Fruit fly (Drosophila melanogaster): ENCODE measurements around the gene viaf.

Gene viaf

DNA sequence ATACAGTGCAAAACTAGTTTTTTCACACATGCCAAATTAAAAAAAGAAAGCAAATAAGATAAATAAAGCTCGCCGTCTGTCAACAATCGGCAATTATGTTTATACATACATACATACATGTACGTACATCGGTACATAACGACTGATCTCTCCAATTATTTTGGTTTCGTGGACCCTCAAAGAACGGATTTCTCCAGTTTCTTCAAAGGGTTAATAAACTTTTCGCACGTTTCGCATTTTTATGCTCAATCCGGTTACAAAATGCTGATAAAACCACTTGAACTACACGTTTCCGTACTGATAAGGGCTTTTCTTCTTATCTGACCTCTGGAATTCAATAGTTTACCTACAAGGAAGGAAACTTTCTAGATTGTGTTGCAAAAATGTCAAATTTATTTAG, 10.5 kb upstream of the viaf start:
- TF ChIP-seq CG6792 (GFP tag; optimal IDR thresholded peaks at IDR 0.05): no peak
- no peak for TF ChIP-seq CG16779 (tag; optimal IDR thresholded peaks at IDR 0.05)
- TF ChIP-seq svp (GFP tag): no peak
- no peak for TF ChIP-seq Eip78C (GFP tag)
- TF ChIP-seq CG11762 (GFP tag; optimal IDR thresholded peaks at IDR 0.05; ENCODE audit: insufficient read depth): no peak
- no peak for TF ChIP-seq CG31627 (GFP tag; optimal IDR thresholded peaks at IDR 0.05)
- no peak for TF ChIP-seq Ets96B (tag; optimal IDR thresholded peaks at IDR 0.05)
- TF ChIP-seq CG8632 (GFP tag; optimal IDR thresholded peaks at IDR 0.05): no peak
- no peak for TF ChIP-seq CG6276 (GFP tag; optimal IDR thresholded peaks at IDR 0.05)
- TF ChIP-seq dsx (GFP tag; optimal IDR thresholded peaks at IDR 0.05; ENCODE audit: poor library complexity, severe bottlenecking): no peak
- no peak for TF ChIP-seq fkh (GFP tag; optimal IDR thresholded peaks at IDR 0.05)

dm6 chr3L:12002321-12003248, 9.6 kb upstream of the viaf start, which contains the start of the genes Pop2 and CG6928:
Gene Pop2 (minus strand): TSS chr3L:12002915.
Gene CG6928 (plus strand): TSS chr3L:12003155.
- no peak for TF ChIP-seq CG1621 (tag; optimal IDR thresholded peaks at IDR 0.05)
- TF ChIP-seq net (GFP tag; optimal IDR thresholded peaks at IDR 0.05): no peak
- peak; percentile 22 for TF ChIP-seq CG34406 (GFP tag; optimal IDR thresholded peaks at IDR 0.05)
- peak; percentile 79 for TF ChIP-seq achi (GFP tag; optimal IDR thresholded peaks at IDR 0.05)
- TF ChIP-seq Sox15 (GFP tag; optimal IDR thresholded peaks at IDR 0.05): peak; percentile 51
- peak; percentile 35 for TF ChIP-seq CG8319 (GFP tag; optimal IDR thresholded peaks at IDR 0.05)
- peak; percentile 61; the same call in 1 of the 3 replicates for TF ChIP-seq CG6163 (GFP tag; IDR thresholded peaks at IDR 0.05)
- TF ChIP-seq fd85E (GFP tag; optimal IDR thresholded peaks at IDR 0.05): peak; percentile 24
- TF ChIP-seq eg (GFP tag; IDR thresholded peaks at IDR 0.05): peak; percentile 59
- no peak for TF ChIP-seq CG3919 (GFP tag; optimal IDR thresholded peaks at IDR 0.05)
- TF ChIP-seq lz (GFP tag; optimal IDR thresholded peaks at IDR 0.05): peak; percentile 79
- no peak for TF ChIP-seq CG10669 (GFP tag; optimal IDR thresholded peaks at IDR 0.05)
- no peak for TF ChIP-seq Eip93F (GFP tag; optimal IDR thresholded peaks at IDR 0.05)
- TF ChIP-seq Gug (GFP tag; IDR thresholded peaks at IDR 0.05): 0 out of 2 replicates have a peak, but pooled peaks have one; percentile 39
- TF ChIP-seq dsx (GFP tag; optimal IDR thresholded peaks at IDR 0.05; ENCODE audit: poor library complexity, severe bottlenecking): no peak
- TF ChIP-seq CG8119 (GFP tag; IDR thresholded peaks at IDR 0.05): no peak
- TF ChIP-seq CG11902 (GFP tag; optimal IDR thresholded peaks at IDR 0.05): peak; percentile 39
- TF ChIP-seq vri (GFP tag; optimal IDR thresholded peaks at IDR 0.05): no peak
- peak; percentile 63 for TF ChIP-seq Hr4 (GFP tag; optimal IDR thresholded peaks at IDR 0.05)
- no peak for TF ChIP-seq fd59A (GFP tag; optimal IDR thresholded peaks at IDR 0.05)
- peak; percentile 19; the same call in 1 of the 2 replicates for TF ChIP-seq CG11294 (GFP tag; IDR thresholded peaks at IDR 0.05)
- TF ChIP-seq CG3032 (tag; optimal IDR thresholded peaks at IDR 0.05): peak; percentile 33
- TF ChIP-seq Smox (GFP tag; optimal IDR thresholded peaks at IDR 0.05): no peak
- no peak for TF ChIP-seq ss (GFP tag; optimal IDR thresholded peaks at IDR 0.05)
- peak; percentile 29 for TF ChIP-seq fkh (GFP tag; optimal IDR thresholded peaks at IDR 0.05)
- TF ChIP-seq acj6 (GFP tag; optimal IDR thresholded peaks at IDR 0.05): peak; percentile 71
- TF ChIP-seq salr (GFP tag; optimal IDR thresholded peaks at IDR 0.05): peak in 1 of 2 experiments; percentile 6
- no peak for TF ChIP-seq CG6276 (GFP tag; optimal IDR thresholded peaks at IDR 0.05)
- TF ChIP-seq Ets21C (GFP tag; optimal IDR thresholded peaks at IDR 0.05): peak; percentile 68
- TF ChIP-seq Sox102F (GFP tag; optimal IDR thresholded peaks at IDR 0.05): peak; percentile 52
- no peak for TF ChIP-seq pdm3 (GFP tag; optimal IDR thresholded peaks at IDR 0.05)
- TF ChIP-seq CG6792 (GFP tag; optimal IDR thresholded peaks at IDR 0.05): peak; percentile 12
- peak; percentile 59 for TF ChIP-seq topi (GFP tag; optimal IDR thresholded peaks at IDR 0.05)
- TF ChIP-seq CG16779 (tag; optimal IDR thresholded peaks at IDR 0.05): no peak
- peak; percentile 45 for TF ChIP-seq Met (GFP tag; optimal IDR thresholded peaks at IDR 0.05)
- peak; percentile 80 for TF ChIP-seq Hr39 (GFP tag; optimal IDR thresholded peaks at IDR 0.05)
- TF ChIP-seq CG15336 (GFP tag; IDR thresholded peaks at IDR 0.05): peak; percentile 26; the same call in 1 of the 2 replicates
- TF ChIP-seq cyc (GFP tag; optimal IDR thresholded peaks at IDR 0.05): peak; percentile 80
- peak; percentile 55 for TF ChIP-seq Eip75B (GFP tag; optimal IDR thresholded peaks at IDR 0.05)
- peak; percentile 73 for TF ChIP-seq esn (GFP tag; optimal IDR thresholded peaks at IDR 0.05)
- TF ChIP-seq Hr38 (GFP tag; optimal IDR thresholded peaks at IDR 0.05): peak; percentile 75
- TF ChIP-seq CG11762 (GFP tag; optimal IDR thresholded peaks at IDR 0.05; ENCODE audit: insufficient read depth): no peak
- TF ChIP-seq svp (GFP tag): no peak
- peak; percentile 83 for TF ChIP-seq Eip78C (GFP tag)

All from whole organism, prepupa.